Fruit fly (Drosophila melanogaster): Measurements from ENCODE around the gene CG14556.
A peak's percentile ranks its signal among the peaks of the same experiment; 100 is the strongest.

CG14556 gene

dm6 chr3R:26108424-26108823, 18.0 kb upstream of the CG14556 start (continued):
- peak; percentile 27 for TF ChIP-seq B-H2 (GFP tag; optimal IDR thresholded peaks at IDR 0.05)
- TF ChIP-seq CG7987 (GFP tag; optimal IDR thresholded peaks at IDR 0.05), result peak; percentile 5
- no peak for TF ChIP-seq pho (GFP tag; optimal IDR thresholded peaks at IDR 0.05)
- no peak for TF ChIP-seq CG18476 (GFP tag; optimal IDR thresholded peaks at IDR 0.05)
- TF ChIP-seq dysf (GFP tag; IDR thresholded peaks at IDR 0.05), result peak; percentile 29; the same call in 1 of the 3 replicates
- no peak for TF ChIP-seq en (GFP tag; optimal IDR thresholded peaks at IDR 0.05)
- no peak for TF ChIP-seq CG9609 (GFP tag; optimal IDR thresholded peaks at IDR 0.05)
- no peak for TF ChIP-seq CG6813 (GFP tag; optimal IDR thresholded peaks at IDR 0.05)
- no peak for TF ChIP-seq ftz-f1 (GFP tag; optimal IDR thresholded peaks at IDR 0.05)
- TF ChIP-seq CG11085 (GFP tag; IDR thresholded peaks at IDR 0.05), result no peak
- no peak for TF ChIP-seq Ada2b (GFP tag; IDR thresholded peaks at IDR 0.05)
- TF ChIP-seq Lhr (GFP tag; optimal IDR thresholded peaks at IDR 0.05), result no peak
- TF ChIP-seq eve (GFP tag; optimal IDR thresholded peaks at IDR 0.05), result no peak
- TF ChIP-seq grn (GFP tag; optimal IDR thresholded peaks at IDR 0.05), result peak; percentile 63
- peak; percentile 72 for TF ChIP-seq cwo (GFP tag; optimal IDR thresholded peaks at IDR 0.05)
- TF ChIP-seq toy (GFP tag; IDR thresholded peaks at IDR 0.05), result no peak
- no peak for TF ChIP-seq CG11560 (tag; IDR thresholded peaks at IDR 0.05)
- TF ChIP-seq sd (tag; optimal IDR thresholded peaks at IDR 0.05), result peak; percentile 75
- no peak for TF ChIP-seq CG4854 (GFP tag; optimal IDR thresholded peaks at IDR 0.05)
- no peak for TF ChIP-seq Vsx1 (GFP tag; optimal IDR thresholded peaks at IDR 0.05)
- 0 out of 2 replicates have a peak, but pooled peaks have one; percentile 9 for TF ChIP-seq ara (GFP tag; IDR thresholded peaks at IDR 0.05)
- TF ChIP-seq CG8944 (GFP tag; optimal IDR thresholded peaks at IDR 0.05), result no peak
- peak; percentile 63 for TF ChIP-seq mirr (GFP tag; optimal IDR thresholded peaks at IDR 0.05)
- no peak for TF ChIP-seq CG8290 (GFP tag; optimal IDR thresholded peaks at IDR 0.05)
- peak in 1 of 2 experiments; percentile 23 for TF ChIP-seq CG8290 (tag; optimal IDR thresholded peaks at IDR 0.05)
- TF ChIP-seq CG8924 (tag; optimal IDR thresholded peaks at IDR 0.05), result no peak
- no peak for TF ChIP-seq nerfin-1 (tag; optimal IDR thresholded peaks at IDR 0.05)
- no peak for TF ChIP-seq CG17186 (GFP tag; optimal IDR thresholded peaks at IDR 0.05)
- no peak for TF ChIP-seq MTF-1 (GFP tag; optimal IDR thresholded peaks at IDR 0.05; ENCODE audit: borderline replicate concordance)
- TF ChIP-seq chn (GFP tag; optimal IDR thresholded peaks at IDR 0.05), result no peak
- TF ChIP-seq CG6175 (GFP tag; IDR thresholded peaks at IDR 0.05), result 0 out of 3 replicates have a peak, but pooled peaks have one; percentile 6
- no peak for TF ChIP-seq CG1602 (GFP tag; optimal IDR thresholded peaks at IDR 0.05)
- TF ChIP-seq CG32767 (GFP tag; IDR thresholded peaks at IDR 0.05), result no peak
- TF ChIP-seq D19A (tag; optimal IDR thresholded peaks at IDR 0.05), result no peak
- TF ChIP-seq ci (GFP tag; IDR thresholded peaks at IDR 0.05), result no peak
- no peak for TF ChIP-seq Awh (GFP tag; IDR thresholded peaks at IDR 0.05)
- no peak for TF ChIP-seq Hr78 (GFP tag; optimal IDR thresholded peaks at IDR 0.05)
- TF ChIP-seq Hey (tag; optimal IDR thresholded peaks at IDR 0.05), result peak; percentile 43
- TF ChIP-seq Ets65A (GFP tag), result no peak
- TF ChIP-seq H15 (GFP tag; IDR thresholded peaks at IDR 0.05), result no peak
- TF ChIP-seq lab (GFP tag; optimal IDR thresholded peaks at IDR 0.05), result peak; percentile 8
- no peak for TF ChIP-seq unpg (GFP tag; optimal IDR thresholded peaks at IDR 0.05)
- no peak for TF ChIP-seq tna (GFP tag; IDR thresholded peaks at IDR 0.05; ENCODE audit: partially characterized antibody)
- TF ChIP-seq CG18599 (GFP tag; optimal IDR thresholded peaks at IDR 0.05), result peak; percentile 32
- TF ChIP-seq TFAM (GFP tag; optimal IDR thresholded peaks at IDR 0.05), result no peak

Data from whole organism, embryonic.